Worm (Caenorhabditis elegans) whole organism, midembryonic: ENCODE data around the gene F49E8.7.

ENCODE experiments used
- T22C8.4 ChIP-seq: fragments of 200-800 bp; sonication (Bioruptor generic); IDR thresholded peaks from 2 replicates; pipeline ENCODE4 v1.3.6; 2022; ENCODE audit warnings: missing genetic modification characterization, missing compliant biosample characterization
- cog-1 ChIP-seq: sonication (generic microtip); optimal IDR thresholded peaks from 2 replicates; lab custom pipeline; 2016; ENCODE audit warnings: missing genetic modification characterization, missing compliant biosample characterization
- flt-1 ChIP-seq: fragments of 200-800 bp; sonication (Bioruptor generic); IDR thresholded peaks from 2 replicates; pipeline ENCODE4 v1.3.6; 2022; ENCODE audit warnings: missing genetic modification characterization, missing compliant biosample characterization
- klf-2 ChIP-seq: fragments of 200-800 bp; sonication (Bioruptor generic); conservative IDR thresholded peaks from 2 replicates; pipeline ENCODE4 v1.3.6; 2022; ENCODE audit warnings: missing genetic modification reagents, missing genetic modification characterization, missing compliant biosample characterization
- med-1 ChIP-seq: sonication (generic microtip); optimal IDR thresholded peaks from 2 replicates; lab custom pipeline; 2017; ENCODE audit warnings: missing genetic modification characterization, mild to moderate bottlenecking, missing compliant biosample characterization, antibody characterized with exemption, missing genetic modification reagents; ENCODE audit not compliant: insufficient read depth
- tab-1 ChIP-seq: fragments of 200-800 bp; sonication (Bioruptor generic); IDR thresholded peaks from 2 replicates; pipeline ENCODE4 v1.3.6; 2022; ENCODE audit warnings: missing genetic modification characterization, missing compliant biosample characterization
- ztf-23 ChIP-seq: fragments of 200-800 bp; sonication (Bioruptor generic); IDR thresholded peaks from 2 replicates; pipeline ENCODE4 v1.3.6; 2022; ENCODE audit warnings: missing genetic modification reagents, missing genetic modification characterization, missing compliant biosample characterization
- ztf-29 ChIP-seq: fragments of 200-800 bp; sonication (Bioruptor generic); IDR thresholded peaks from 2 replicates; pipeline ENCODE4 v1.3.6; 2022; ENCODE audit warnings: missing genetic modification reagents, missing genetic modification characterization, missing compliant biosample characterization

ce11 chrIV:7508850-7509249, 47.3 kb downstream of the F49E8.7 start:
- no peak for TF ChIP-seq tab-1 (GFP tag; lab: Robert Waterston, UW)
- no peak for TF ChIP-seq klf-2 (GFP tag; lab: Robert Waterston, UW)
- TF ChIP-seq flt-1: no peak
- TF ChIP-seq cog-1: no peak
- no peak for TF ChIP-seq T22C8.4
- TF ChIP-seq ztf-23 (GFP tag; lab: Robert Waterston, UW): no peak
- TF ChIP-seq med-1 (GFP tag; lab: Kevin White, UChicago): no peak
- no peak for TF ChIP-seq ztf-29 (GFP tag; lab: Robert Waterston, UW)
